Worm (Caenorhabditis elegans) whole organism, young adult: ENCODE data around the gene srg-38.

Experiments used
- D2030.7 ChIP-seq: fragments of 200-800 bp; sonication (Bioruptor generic); IDR thresholded peaks from 2 replicates; pipeline ENCODE4 v1.3.6; 2022; ENCODE audit warnings: missing genetic modification reagents, missing genetic modification characterization, missing compliant biosample characterization
- F33H1.4 ChIP-seq: fragments of 200-800 bp; sonication (Bioruptor generic); IDR thresholded peaks from 2 replicates; pipeline ENCODE4 v1.3.6; 2022; ENCODE audit warnings: missing genetic modification reagents, missing genetic modification characterization, missing compliant biosample characterization
- F37B4.10 ChIP-seq: fragments of 200-800 bp; sonication (Bioruptor generic); IDR thresholded peaks from 2 replicates; pipeline ENCODE4 v1.3.6; 2022; ENCODE audit warnings: missing genetic modification characterization, missing compliant biosample characterization
- F49E8.2 ChIP-seq: sonication (generic microtip); optimal IDR thresholded peaks from 3 replicates; lab custom pipeline; 2017; ENCODE audit warnings: missing genetic modification characterization, mild to moderate bottlenecking, missing compliant biosample characterization, antibody characterized with exemption, moderate library complexity; ENCODE audit not compliant: insufficient read depth
- T07F8.4 ChIP-seq: sonication (generic microtip); optimal IDR thresholded peaks from 2 replicates; lab custom pipeline; 2016; ENCODE audit warnings: mild to moderate bottlenecking, missing genetic modification characterization, moderate library complexity, missing compliant biosample characterization
- T26A5.8 ChIP-seq: sonication (generic microtip); optimal IDR thresholded peaks from 2 replicates; lab custom pipeline; 2016; ENCODE audit warnings: missing genetic modification characterization, missing compliant biosample characterization
- Y53F4B.3 ChIP-seq: fragments of 200-800 bp; sonication (Bioruptor generic); IDR thresholded peaks from 2 replicates; pipeline ENCODE4 v1.3.6; 2022; ENCODE audit warnings: missing genetic modification reagents, missing genetic modification characterization, missing compliant biosample characterization
- Y53G8AR.9 ChIP-seq: fragments of 200-800 bp; sonication (Bioruptor generic); conservative IDR thresholded peaks from 2 replicates; pipeline ENCODE4 v1.3.6; 2022; ENCODE audit warnings: missing genetic modification reagents, missing genetic modification characterization, missing compliant biosample characterization
- Y56A3A.18 ChIP-seq: fragments of 200-800 bp; sonication (Bioruptor generic); IDR thresholded peaks from 2 replicates; pipeline ENCODE4 v1.3.6; 2022; ENCODE audit warnings: missing genetic modification reagents, missing genetic modification characterization, missing compliant biosample characterization
- Y95B8A.8 ChIP-seq: fragments of 200-800 bp; sonication (Bioruptor generic); IDR thresholded peaks from 2 replicates; pipeline ENCODE4 v1.3.6; 2022; ENCODE audit warnings: missing genetic modification reagents, missing genetic modification characterization, missing compliant biosample characterization
- ama-1 ChIP-seq, 3 experiments: fragments of 150-350 bp in 1 of 3; sonication (generic microtip) in 2 of 3; optimal IDR thresholded peaks; 2 replicates each; lab custom pipeline; 2014 to 2018; ENCODE audit warnings: missing biosample characterization in 2 of 3, missing genetic modification characterization in 2 of 3, missing genetic modification reagents in 2 of 3
- athp-1 ChIP-seq: sonication (generic microtip); optimal IDR thresholded peaks from 2 replicates; lab custom pipeline; 2017; ENCODE audit warnings: mild to moderate bottlenecking, missing genetic modification characterization, missing compliant biosample characterization
- ccch-3 ChIP-seq: fragments of 200-800 bp; sonication (Bioruptor generic); optimal IDR thresholded peaks from 2 replicates; lab custom pipeline; 2018; ENCODE audit warnings: mild to moderate bottlenecking, missing genetic modification characterization, missing compliant biosample characterization
- cebp-1 ChIP-seq, 2 experiments: fragments of 200-800 bp in 1 of 2; sonication (Bioruptor generic) in 1 of 2; sonication (generic microtip) in 1 of 2; IDR thresholded peaks in 1 of 2; optimal IDR thresholded peaks in 1 of 2; 2 replicates each; pipeline versions ENCODE4 v1.3.6 to Lab custom; 2017 to 2022; ENCODE audit warnings: missing compliant biosample characterization in 2 of 2, missing genetic modification characterization in 2 of 2, mild to moderate bottlenecking in 1 of 2, missing genetic modification reagents in 1 of 2, moderate library complexity in 1 of 2
- ceh-40 ChIP-seq: fragments of 200-800 bp; sonication (Bioruptor generic); IDR thresholded peaks from 2 replicates; pipeline ENCODE4 v1.3.6; 2022; ENCODE audit warnings: missing genetic modification characterization, missing compliant biosample characterization
- chd-7 ChIP-seq: sonication (generic microtip); optimal IDR thresholded peaks from 2 replicates; lab custom pipeline; 2016; ENCODE audit warnings: mild to moderate bottlenecking, missing genetic modification characterization, moderate library complexity, missing compliant biosample characterization
- hmg-1.2 ChIP-seq: fragments of 200-800 bp; sonication (Bioruptor generic); IDR thresholded peaks from 2 replicates; pipeline ENCODE4 v1.3.6; 2022; ENCODE audit warnings: missing genetic modification reagents, missing genetic modification characterization, missing compliant biosample characterization
- hsf-1 ChIP-seq: fragments of 200-800 bp; sonication (Bioruptor generic); IDR thresholded peaks from 2 replicates; pipeline ENCODE4 v1.3.6; 2022; ENCODE audit warnings: missing genetic modification reagents, missing genetic modification characterization, missing compliant biosample characterization
- mcd-1 ChIP-seq: fragments of 200-800 bp; sonication (Bioruptor generic); IDR thresholded peaks from 2 replicates; pipeline ENCODE4 v1.3.6; 2022; ENCODE audit warnings: missing genetic modification reagents, missing genetic modification characterization, missing compliant biosample characterization
- mel-28 ChIP-seq: sonication (generic microtip); optimal IDR thresholded peaks from 2 replicates; lab custom pipeline; 2016; ENCODE audit warnings: borderline replicate concordance, mild to moderate bottlenecking, missing genetic modification characterization, missing compliant biosample characterization
- mes-4 ChIP-seq: sonication (generic microtip); optimal IDR thresholded peaks from 2 replicates; lab custom pipeline; 2016; ENCODE audit warnings: missing genotype, missing genetic modification characterization, missing compliant biosample characterization
- nfyb-1 ChIP-seq: fragments of 200-800 bp; sonication (Bioruptor generic); IDR thresholded peaks from 2 replicates; pipeline ENCODE4 v1.3.6; 2022; ENCODE audit warnings: missing genetic modification reagents, missing genetic modification characterization, missing compliant biosample characterization
- nhr-80 ChIP-seq: sonication (generic microtip); optimal IDR thresholded peaks from 2 replicates; lab custom pipeline; 2016; ENCODE audit warnings: missing genetic modification characterization, missing compliant biosample characterization
- repo-1 ChIP-seq: sonication (generic microtip); optimal IDR thresholded peaks from 2 replicates; lab custom pipeline; 2017; ENCODE audit warnings: mild to moderate bottlenecking, missing genetic modification characterization, missing compliant biosample characterization
- snpc-1.3 ChIP-seq: sonication (generic microtip); optimal IDR thresholded peaks from 2 replicates; lab custom pipeline; 2017; ENCODE audit warnings: missing genetic modification characterization, mild to moderate bottlenecking, missing compliant biosample characterization, antibody characterized with exemption, moderate library complexity, missing genotype, missing genetic modification reagents; ENCODE audit not compliant: insufficient read depth
- snpc-4 ChIP-seq, 5 experiments: fragments of 150-350 bp in 1 of 5; sonication (generic microtip) in 4 of 5; optimal IDR thresholded peaks; 2 replicates each; lab custom pipeline; 2014 to 2018; ENCODE audit warnings: missing genetic modification characterization in 5 of 5, missing biosample characterization in 3 of 5, antibody characterized with exemption in 2 of 5, mild to moderate bottlenecking in 2 of 5, missing compliant biosample characterization in 2 of 5, missing genotype in 2 of 5, moderate library complexity in 2 of 5, missing genetic modification reagents in 1 of 5
- zfh-2 ChIP-seq: fragments of 200-800 bp; sonication (Bioruptor generic); conservative IDR thresholded peaks from 2 replicates; pipeline ENCODE4 v1.3.6; 2022; ENCODE audit warnings: missing genetic modification reagents, missing genetic modification characterization, missing compliant biosample characterization
- zim-3 ChIP-seq: sonication (generic microtip); optimal IDR thresholded peaks from 2 replicates; lab custom pipeline; 2017; ENCODE audit warnings: mild to moderate bottlenecking, missing genetic modification characterization, moderate library complexity, missing compliant biosample characterization
- ztf-18 ChIP-seq: sonication (generic microtip); optimal IDR thresholded peaks from 2 replicates; lab custom pipeline; 2016; ENCODE audit warnings: missing genotype, mild to moderate bottlenecking, missing genetic modification characterization, missing compliant biosample characterization
- ztf-25 ChIP-seq: fragments of 200-800 bp; sonication (Bioruptor generic); IDR thresholded peaks from 2 replicates; pipeline ENCODE4 v1.3.6; 2022; ENCODE audit warnings: missing genetic modification reagents, missing genetic modification characterization, missing compliant biosample characterization
- ztf-26 ChIP-seq: sonication (generic microtip); optimal IDR thresholded peaks from 2 replicates; lab custom pipeline; 2017; ENCODE audit warnings: missing genetic modification characterization, missing compliant biosample characterization
- ztf-28 ChIP-seq: fragments of 200-800 bp; sonication (Bioruptor generic); IDR thresholded peaks from 2 replicates; pipeline ENCODE4 v1.3.6; 2022; ENCODE audit warnings: missing genetic modification reagents, missing genetic modification characterization, missing compliant biosample characterization

The srg-38 gene

ce11 chrV:11148971-11149370 lies 6.5 kb downstream of the srg-38 start (continued):
- no peak for TF ChIP-seq zim-3 (tag; lab: Kevin White, UChicago)
- no peak for TF ChIP-seq snpc-1.3 (tag; lab: Kevin White, UChicago)
- no peak for TF ChIP-seq hsf-1 (GFP tag; lab: Robert Waterston, UW)
- TF ChIP-seq F49E8.2 (tag; lab: Kevin White, UChicago), result no peak

ce11 chrV:11147780-11148144 lies 7.7 kb downstream of the srg-38 start:
- TF ChIP-seq nfyb-1, result 0 out of 2 replicates have a peak, but pooled peaks have one; percentile 30
- TF ChIP-seq ama-1 (optimal IDR thresholded peaks at IDR 0.05; lab: Kevin White, UChicago), result peak; percentile 67
- TF ChIP-seq ama-1 (GFP tag; optimal IDR thresholded peaks at IDR 0.05; lab: Kevin White, UChicago), result no peak
- no peak for TF ChIP-seq F33H1.4 (GFP tag; lab: Robert Waterston, UW)
- no peak for TF ChIP-seq Y53G8AR.9 (GFP tag; lab: Robert Waterston, UW)
- TF ChIP-seq T26A5.8, result no peak
- TF ChIP-seq ztf-26 (tag; lab: Kevin White, UChicago), result peak; percentile 53
- no peak for TF ChIP-seq T07F8.4 (tag; lab: Kevin White, UChicago)
- TF ChIP-seq ceh-40, result no peak
- TF ChIP-seq, all 124 proteins: peak for 3

ce11 chrV:11146958-11147779 lies 8.3 kb downstream of the srg-38 start, which contains the start of the genes T19C4.24 and nlp-33:
Gene T19C4.24 (minus strand): TSS chrV:11147008.
Gene nlp-33 (plus strand): TSS chrV:11147346.
- TF ChIP-seq mel-28 (tag; lab: Kevin White, UChicago), result no peak
- TF ChIP-seq nhr-80, result no peak
- TF ChIP-seq ztf-18 (tag; lab: Kevin White, UChicago), result no peak
- no peak for TF ChIP-seq snpc-4 (GFP tag; optimal IDR thresholded peaks at IDR 0.05; lab: Kevin White, UChicago)
- no peak for TF ChIP-seq snpc-4 (tag; optimal IDR thresholded peaks at IDR 0.05; lab: Kevin White, UChicago)
- TF ChIP-seq ama-1 (optimal IDR thresholded peaks at IDR 0.05; lab: Kevin White, UChicago), result peak; percentile 71
- TF ChIP-seq ama-1 (GFP tag; optimal IDR thresholded peaks at IDR 0.05; lab: Kevin White, UChicago), result no peak
- TF ChIP-seq mcd-1 (GFP tag; lab: Robert Waterston, UW), result peak; percentile 34; the same call in 1 of the 2 replicates
- TF ChIP-seq ztf-25 (GFP tag; lab: Robert Waterston, UW), result no peak
- peak; percentile 17 for TF ChIP-seq repo-1 (tag; lab: Kevin White, UChicago)

ce11 chrV:11144694-11145093 lies 10.8 kb downstream of the srg-38 start, which contains the start of gene C06H2.7:
Gene C06H2.7 (minus strand): TSS chrV:11144794.
- TF ChIP-seq athp-1 (no peak), snpc-4 (GFP tag; optimal IDR thresholded peaks at IDR 0.05; lab: Kevin White, UChicago) (no peak), snpc-4 (tag; optimal IDR thresholded peaks at IDR 0.05; lab: Kevin White, UChicago) (no peak), cebp-1 (GFP tag; IDR thresholded peaks at IDR 0.05; lab: Robert Waterston, UW) (no peak), cebp-1 (tag; optimal IDR thresholded peaks at IDR 0.05; lab: Kevin White, UChicago) (no peak), ccch-3 (GFP tag; lab: Kevin White, UChicago) (no peak), ztf-28 (GFP tag; lab: Robert Waterston, UW) (no peak), Y53F4B.3 (GFP tag; lab: Robert Waterston, UW) (no peak), zfh-2 (GFP tag; lab: Robert Waterston, UW) (no peak), mes-4 (tag; lab: Kevin White, UChicago) (no peak), D2030.7 (GFP tag; lab: Robert Waterston, UW) (no peak), F37B4.10 (GFP tag; lab: Robert Waterston, UW) (no peak), chd-7 (no peak), Y56A3A.18 (GFP tag; lab: Robert Waterston, UW) (no peak), hmg-1.2 (GFP tag; lab: Robert Waterston, UW) (no peak), Y95B8A.8 (no peak), ztf-25 (GFP tag; lab: Robert Waterston, UW) (no peak)
